Fruit fly (Drosophila melanogaster): ENCODE measurements around the gene CG14947.
A peak's percentile ranks its signal among the peaks of the same experiment; 100 is the strongest.

CG14947 gene

DNA sequence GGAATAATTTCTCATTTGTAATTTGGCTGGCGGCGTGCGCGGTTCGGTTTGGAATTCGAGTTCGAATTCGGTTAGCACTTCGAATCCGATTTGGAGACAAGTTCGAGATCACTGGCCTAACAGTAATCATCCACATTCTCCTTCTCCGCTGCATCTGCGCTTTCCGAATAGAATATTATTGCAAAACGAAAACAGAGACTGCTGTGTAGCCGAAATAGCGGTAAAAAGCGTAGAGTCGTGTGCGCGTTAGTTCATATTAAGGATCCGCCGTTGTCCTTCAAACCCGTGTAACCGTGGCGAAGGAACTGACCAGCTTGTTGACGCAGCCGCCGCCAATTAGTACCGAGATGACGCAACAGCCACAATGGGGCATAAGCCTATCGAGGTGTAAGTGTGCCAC is 48.5 kb upstream of the CG14947 start, which contains the start of gene dmGlut:
dmGlut (plus strand) TSS at position 4 of the 400 bp plus-strand sequence.
- TF ChIP-seq Hr78 (GFP tag; optimal IDR thresholded peaks at IDR 0.05) (no peak), tai (GFP tag; optimal IDR thresholded peaks at IDR 0.05) (no peak), foxo (GFP tag; optimal IDR thresholded peaks at IDR 0.05) (no peak), lola (GFP tag; optimal IDR thresholded peaks at IDR 0.05) (no peak), Mio (GFP tag; optimal IDR thresholded peaks at IDR 0.05) (no peak), jim (GFP tag; optimal IDR thresholded peaks at IDR 0.05) (no peak), sv (GFP tag; optimal IDR thresholded peaks at IDR 0.05) (no peak), CG32264 (GFP tag; optimal IDR thresholded peaks at IDR 0.05) (no peak), pan (optimal IDR thresholded peaks at IDR 0.05) (no peak), N (GFP tag; optimal IDR thresholded peaks at IDR 0.05) (no peak), Jra (GFP tag; optimal IDR thresholded peaks at IDR 0.05) (no peak), HLH106 (tag; optimal IDR thresholded peaks at IDR 0.05) (no peak), Hr83 (GFP tag; optimal IDR thresholded peaks at IDR 0.05; ENCODE audit: poor library complexity, severe bottlenecking) (no peak), br (GFP tag; optimal IDR thresholded peaks at IDR 0.05) (no peak), Abd-B (GFP tag; optimal IDR thresholded peaks at IDR 0.05) (no peak), CG9705 (GFP tag; optimal IDR thresholded peaks at IDR 0.05) (no peak), brk (GFP tag; optimal IDR thresholded peaks at IDR 0.05) (no peak), Dif (GFP tag; optimal IDR thresholded peaks at IDR 0.05; ENCODE audit: partially characterized antibody) (no peak), Vsx2 (GFP tag; optimal IDR thresholded peaks at IDR 0.05; ENCODE audit: partially characterized antibody) (no peak), woc (GFP tag; optimal IDR thresholded peaks at IDR 0.05) (no peak)

DNA sequence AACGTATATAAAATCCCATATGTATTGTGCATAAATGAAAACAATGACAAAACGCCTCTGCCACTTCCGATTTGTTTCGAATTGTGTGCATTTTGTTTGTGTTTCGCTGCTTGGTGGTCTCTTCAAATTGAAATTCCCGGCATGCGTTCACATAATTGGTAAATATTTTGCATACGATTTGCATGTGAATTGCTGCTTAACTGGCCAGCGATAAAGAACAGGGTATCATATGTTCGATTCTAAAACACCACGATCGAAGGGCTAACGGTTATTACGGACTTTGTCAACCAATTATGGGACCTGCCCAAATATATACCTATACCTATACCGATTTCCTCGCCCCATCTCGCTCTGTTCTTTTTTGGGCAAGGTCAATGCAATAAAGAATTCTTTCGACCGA is 47.8 kb upstream of the CG14947 start:
- TF ChIP-seq dmrt93B (GFP tag; optimal IDR thresholded peaks at IDR 0.05): no peak
- no peak for TF ChIP-seq N (GFP tag; optimal IDR thresholded peaks at IDR 0.05)
- TF ChIP-seq foxo (GFP tag; optimal IDR thresholded peaks at IDR 0.05): no peak
- no peak for TF ChIP-seq dsf (GFP tag; optimal IDR thresholded peaks at IDR 0.05; ENCODE audit: borderline replicate concordance)
- no peak for TF ChIP-seq psq (GFP tag; optimal IDR thresholded peaks at IDR 0.05)
- no peak for TF ChIP-seq CG9705 (GFP tag; optimal IDR thresholded peaks at IDR 0.05)

DNA sequence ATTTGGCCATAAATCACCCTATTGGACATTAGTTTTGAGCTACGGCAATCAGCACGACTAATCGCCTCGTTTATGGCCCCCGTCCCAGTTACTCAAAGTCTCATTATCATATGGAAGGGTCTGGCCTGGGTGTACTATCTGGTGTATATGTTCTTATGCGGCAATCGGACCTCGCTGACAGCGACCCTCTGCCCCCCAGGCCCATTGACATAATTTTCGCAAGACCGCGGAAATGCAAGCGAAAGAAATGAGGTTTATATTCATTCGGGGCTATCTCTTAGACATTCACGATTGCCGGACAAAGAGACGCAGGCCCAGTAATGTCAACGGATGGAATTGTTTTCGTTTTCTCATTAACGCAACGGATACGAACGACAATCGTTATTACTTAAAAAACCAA is 47.1 kb upstream of the CG14947 start:
- TF ChIP-seq HLH106 (tag; optimal IDR thresholded peaks at IDR 0.05) (no peak), Mio (GFP tag; optimal IDR thresholded peaks at IDR 0.05) (no peak), Hr78 (GFP tag; optimal IDR thresholded peaks at IDR 0.05) (no peak), rgr (GFP tag; optimal IDR thresholded peaks at IDR 0.05) (no peak), Vsx2 (GFP tag; optimal IDR thresholded peaks at IDR 0.05; ENCODE audit: partially characterized antibody) (no peak), lola (GFP tag; optimal IDR thresholded peaks at IDR 0.05) (no peak), Dfd (GFP tag; optimal IDR thresholded peaks at IDR 0.05) (no peak), tai (GFP tag; optimal IDR thresholded peaks at IDR 0.05) (no peak), CG32264 (GFP tag; optimal IDR thresholded peaks at IDR 0.05) (no peak), dl (GFP tag; optimal IDR thresholded peaks at IDR 0.05; ENCODE audit: insufficient read depth in 1 of 2, partially characterized antibody in 2 of 2) (no peak), dsf (GFP tag; optimal IDR thresholded peaks at IDR 0.05; ENCODE audit: borderline replicate concordance) (no peak)

DNA sequence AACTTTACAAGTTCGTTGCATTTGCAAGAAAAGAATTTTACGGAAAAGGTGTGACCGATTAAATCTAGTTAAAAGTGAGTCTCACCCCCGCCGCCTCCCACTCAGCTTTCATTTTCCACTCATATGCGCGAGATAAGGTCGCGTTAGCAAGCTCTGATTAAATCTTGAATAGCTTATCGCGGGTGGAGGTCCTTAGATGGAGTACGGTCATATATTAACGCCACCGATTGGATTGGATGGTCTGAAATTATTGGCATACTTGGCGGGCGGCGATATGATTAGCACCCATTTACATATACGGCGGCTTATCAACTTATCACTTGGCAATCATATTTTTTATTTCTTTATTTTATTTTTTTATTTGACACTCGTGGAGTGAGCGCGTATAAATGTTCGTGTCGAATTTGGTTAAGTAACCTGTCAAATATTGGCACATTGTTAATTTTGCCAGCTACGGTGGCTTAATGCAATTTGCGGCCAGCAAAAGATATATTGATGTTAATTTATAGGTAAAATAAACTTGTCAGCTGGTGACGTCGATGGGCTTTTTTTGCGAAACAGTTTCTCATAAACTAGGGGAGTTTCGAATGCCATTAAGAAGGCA is 46.2 kb upstream of the CG14947 start:
- TF ChIP-seq Sp1 (GFP tag; optimal IDR thresholded peaks at IDR 0.05): peak; percentile 48
- TF ChIP-seq h (GFP tag; optimal IDR thresholded peaks at IDR 0.05): peak; percentile 67
- no peak for TF ChIP-seq usp (GFP tag; optimal IDR thresholded peaks at IDR 0.05)
- no peak for TF ChIP-seq Rel (GFP tag; optimal IDR thresholded peaks at IDR 0.05)
- TF ChIP-seq Rel (tag; optimal IDR thresholded peaks at IDR 0.05): peak; percentile 15
- peak; percentile 2 for TF ChIP-seq Dif (GFP tag; optimal IDR thresholded peaks at IDR 0.05; ENCODE audit: partially characterized antibody)
- TF ChIP-seq br (GFP tag; optimal IDR thresholded peaks at IDR 0.05): peak; percentile 51
- TF ChIP-seq CG9705 (GFP tag; optimal IDR thresholded peaks at IDR 0.05): no peak

DNA sequence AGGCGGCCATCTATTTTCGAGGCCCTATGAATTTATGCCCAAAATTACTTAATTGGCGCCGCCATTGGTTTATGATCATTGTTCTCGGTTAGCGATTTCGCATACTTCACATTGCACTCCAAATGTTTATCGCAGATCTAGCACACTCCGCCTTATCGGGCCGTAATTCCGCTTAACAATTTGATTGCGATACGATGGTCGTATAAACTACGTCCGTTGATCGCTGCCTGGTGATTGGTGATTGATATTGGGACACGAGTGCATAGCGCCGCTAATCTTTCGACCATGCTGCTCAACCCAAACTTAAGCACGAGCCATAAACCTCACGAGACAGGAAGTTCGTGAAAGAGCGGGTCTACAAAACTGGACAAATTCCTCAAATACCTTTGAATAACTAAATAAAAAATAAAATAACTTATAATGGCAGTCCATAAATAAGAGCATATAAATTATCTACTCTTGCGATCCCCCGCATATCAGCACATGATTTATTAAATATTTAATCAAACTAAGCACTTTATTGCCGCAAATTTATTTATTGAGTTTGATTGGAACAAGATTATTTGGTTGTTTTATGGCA is 45.3 kb upstream of the CG14947 start:
- TF ChIP-seq h (GFP tag; optimal IDR thresholded peaks at IDR 0.05) (peak; percentile 89), Rel (GFP tag; optimal IDR thresholded peaks at IDR 0.05) (no peak), Rel (tag; optimal IDR thresholded peaks at IDR 0.05) (peak; percentile 7), Dfd (GFP tag; optimal IDR thresholded peaks at IDR 0.05) (no peak), br (GFP tag; optimal IDR thresholded peaks at IDR 0.05) (peak; percentile 15)
